Worm (Caenorhabditis elegans) whole organism, midembryonic: ENCODE results near the gene ptr-13.

Source experiments
- T22C8.4 ChIP-seq: fragments of 200-800 bp; sonication (Bioruptor generic); IDR thresholded peaks from 2 replicates; pipeline ENCODE4 v1.3.6; 2022; ENCODE audit warnings: missing genetic modification characterization, missing compliant biosample characterization
- cog-1 ChIP-seq: sonication (generic microtip); optimal IDR thresholded peaks from 2 replicates; lab custom pipeline; 2016; ENCODE audit warnings: missing genetic modification characterization, missing compliant biosample characterization
- flt-1 ChIP-seq: fragments of 200-800 bp; sonication (Bioruptor generic); IDR thresholded peaks from 2 replicates; pipeline ENCODE4 v1.3.6; 2022; ENCODE audit warnings: missing genetic modification characterization, missing compliant biosample characterization
- klf-2 ChIP-seq: fragments of 200-800 bp; sonication (Bioruptor generic); conservative IDR thresholded peaks from 2 replicates; pipeline ENCODE4 v1.3.6; 2022; ENCODE audit warnings: missing genetic modification reagents, missing genetic modification characterization, missing compliant biosample characterization
- tab-1 ChIP-seq: fragments of 200-800 bp; sonication (Bioruptor generic); IDR thresholded peaks from 2 replicates; pipeline ENCODE4 v1.3.6; 2022; ENCODE audit warnings: missing genetic modification characterization, missing compliant biosample characterization
- ztf-29 ChIP-seq: fragments of 200-800 bp; sonication (Bioruptor generic); IDR thresholded peaks from 2 replicates; pipeline ENCODE4 v1.3.6; 2022; ENCODE audit warnings: missing genetic modification reagents, missing genetic modification characterization, missing compliant biosample characterization

DNA sequence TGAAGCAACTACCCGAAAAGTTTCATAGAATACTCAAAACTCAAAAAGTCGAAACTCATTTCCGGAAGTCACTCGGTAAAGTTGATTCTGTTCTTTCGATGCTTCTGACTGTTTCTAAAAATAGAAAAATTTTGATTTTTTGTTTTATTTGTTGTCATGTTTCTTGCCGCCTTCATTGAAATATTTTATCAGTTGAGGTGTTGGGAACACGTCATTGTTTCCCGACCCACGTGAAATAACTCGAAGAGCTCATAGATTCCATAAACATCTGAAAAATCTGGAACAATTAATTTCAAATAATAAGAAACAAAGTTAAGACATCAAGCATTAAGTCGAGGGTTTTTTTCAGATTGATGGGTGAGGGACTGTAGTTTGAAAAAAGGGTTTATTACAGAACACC is 7.3 kb downstream of the ptr-13 start:
- TF ChIP-seq klf-2 (GFP tag; lab: Robert Waterston, UW) (no peak), T22C8.4 (GFP tag; lab: Robert Waterston, UW) (no peak), flt-1 (GFP tag; lab: Robert Waterston, UW) (no peak), cog-1 (tag; lab: Kevin White, UChicago) (no peak), ztf-29 (GFP tag; lab: Robert Waterston, UW) (no peak), tab-1 (GFP tag; lab: Robert Waterston, UW) (no peak)
